Fruit fly (Drosophila melanogaster) whole organism, embryonic: ENCODE data around the gene ATPsynO.
A peak's percentile ranks its signal among the peaks of the same experiment; 100 is the strongest.

Source experiments
- B-H2 ChIP-seq: fragments of 200-800 bp; sonication (Bioruptor generic); optimal IDR thresholded peaks from 2 replicates; lab custom pipeline; 2018; ENCODE audit warnings: missing biosample characterization, mild to moderate bottlenecking, missing genetic modification characterization
- CG10543 ChIP-seq: fragments of 200-800 bp; sonication (Bioruptor generic); optimal IDR thresholded peaks from 3 replicates; lab custom pipeline; 2017; ENCODE audit warnings: missing biosample characterization, mild to moderate bottlenecking, missing genetic modification characterization, moderate library complexity
- CG11696 ChIP-seq: fragments of 200-800 bp; sonication (Bioruptor generic); IDR thresholded peaks from 2 replicates; pipeline ENCODE4 v1.3.6; 2022; ENCODE audit warnings: missing biosample characterization, missing genetic modification characterization
- CG12155 ChIP-seq: fragments of 200-800 bp; sonication (Bioruptor generic); optimal IDR thresholded peaks from 3 replicates; lab custom pipeline; 2016; ENCODE audit warnings: missing biosample characterization, missing genetic modification characterization
- CG1233 ChIP-seq: fragments of 200-800 bp; sonication (Bioruptor generic); optimal IDR thresholded peaks from 4 replicates; lab custom pipeline; 2018; ENCODE audit warnings: missing biosample characterization, mild to moderate bottlenecking, missing genetic modification characterization
- CG15696 ChIP-seq: fragments of 200-800 bp; sonication (Bioruptor generic); optimal IDR thresholded peaks from 2 replicates; lab custom pipeline; 2019; ENCODE audit warnings: missing biosample characterization, mild to moderate bottlenecking, missing genetic modification characterization, moderate library complexity
- CG18262 ChIP-seq: fragments of 200-800 bp; optimal IDR thresholded peaks from 3 replicates; lab custom pipeline; 2019; ENCODE audit warnings: missing biosample characterization, mild to moderate bottlenecking, missing genetic modification characterization, moderate library complexity
- CG18619 ChIP-seq: fragments of 200-800 bp; sonication (Bioruptor generic); optimal IDR thresholded peaks from 3 replicates; lab custom pipeline; 2017; ENCODE audit warnings: missing biosample characterization, mild to moderate bottlenecking, missing genetic modification characterization
- CG33557 ChIP-seq: fragments of 200-800 bp; sonication (Bioruptor generic); optimal IDR thresholded peaks from 2 replicates; lab custom pipeline; 2019; ENCODE audit warnings: missing biosample characterization, mild to moderate bottlenecking, missing genetic modification characterization, moderate library complexity
- CG3995 ChIP-seq: fragments of 200-800 bp; sonication (Bioruptor generic); optimal IDR thresholded peaks from 3 replicates; lab custom pipeline; 2016; ENCODE audit warnings: missing biosample characterization, missing genetic modification characterization
- CG42726 ChIP-seq: fragments of 200-800 bp; sonication (Bioruptor generic); IDR thresholded peaks from 2 replicates; pipeline ENCODE4 v1.3.6; 2022; ENCODE audit warnings: missing biosample characterization, missing genetic modification characterization; ENCODE audit not compliant: partially characterized antibody
- CG4360 ChIP-seq: fragments of 200-800 bp; sonication (Bioruptor generic); IDR thresholded peaks from 2 replicates; pipeline ENCODE4 v1.3.6; 2022; ENCODE audit warnings: missing biosample characterization, missing genetic modification characterization
- CG4617 ChIP-seq: fragments of 200-800 bp; sonication (Bioruptor generic); optimal IDR thresholded peaks from 3 replicates; lab custom pipeline; 2016; ENCODE audit warnings: missing biosample characterization, missing genetic modification characterization, borderline replicate concordance
- CG6654 ChIP-seq: fragments of 200-800 bp; sonication (Bioruptor generic); optimal IDR thresholded peaks from 2 replicates; lab custom pipeline; 2017; ENCODE audit warnings: missing biosample characterization, mild to moderate bottlenecking, missing genetic modification characterization
- CG6791 ChIP-seq: fragments of 200-800 bp; sonication (Bioruptor generic); IDR thresholded peaks from 3 replicates; pipeline ENCODE4 v1.3.6; 2022; ENCODE audit warnings: missing biosample characterization, missing genetic modification characterization; ENCODE audit not compliant: partially characterized antibody
- CG9932 ChIP-seq: fragments of 200-800 bp; sonication (Bioruptor generic); IDR thresholded peaks from 2 replicates; pipeline ENCODE4 v1.3.6; 2022; ENCODE audit warnings: missing biosample characterization, missing genetic modification characterization
- Doc2 ChIP-seq: fragments of 200-800 bp; sonication (Bioruptor generic); IDR thresholded peaks from 2 replicates; pipeline ENCODE4 v1.3.6; 2022; ENCODE audit warnings: missing biosample characterization, missing genetic modification characterization
- Fer3 ChIP-seq: fragments of 200-800 bp; sonication (Bioruptor generic); optimal IDR thresholded peaks from 2 replicates; lab custom pipeline; 2018; ENCODE audit warnings: missing biosample characterization, mild to moderate bottlenecking, missing genetic modification characterization, moderate library complexity
- HHEX ChIP-seq: fragments of 200-800 bp; sonication (Bioruptor generic); optimal IDR thresholded peaks from 3 replicates; lab custom pipeline; 2017; ENCODE audit warnings: missing biosample characterization, mild to moderate bottlenecking, missing genetic modification characterization, missing genetic modification reagents
- HLH4C ChIP-seq: fragments of 200-800 bp; sonication (Bioruptor generic); IDR thresholded peaks from 3 replicates; pipeline ENCODE4 v1.3.6; 2022; ENCODE audit warnings: missing biosample characterization, missing genetic modification characterization; ENCODE audit not compliant: partially characterized antibody
- HLH54F ChIP-seq: fragments of 200-800 bp; sonication (Bioruptor generic); optimal IDR thresholded peaks from 3 replicates; lab custom pipeline; 2016; ENCODE audit warnings: missing biosample characterization, missing genetic modification characterization
- HmgD ChIP-seq: fragments of 200-800 bp; sonication (Bioruptor generic); optimal IDR thresholded peaks from 3 replicates; lab custom pipeline; 2016; ENCODE audit warnings: missing biosample characterization, missing genetic modification characterization
- MTF-1 ChIP-seq: fragments of 200-800 bp; sonication (Bioruptor generic); optimal IDR thresholded peaks from 2 replicates; lab custom pipeline; 2018; ENCODE audit warnings: missing biosample characterization, mild to moderate bottlenecking, missing genetic modification characterization, borderline replicate concordance
- PHDP ChIP-seq: fragments of 200-800 bp; sonication (Bioruptor generic); optimal IDR thresholded peaks from 3 replicates; lab custom pipeline; 2018; ENCODE audit warnings: missing biosample characterization, mild to moderate bottlenecking, missing genetic modification characterization, moderate library complexity
- Ptx1 ChIP-seq: fragments of 200-800 bp; sonication (Bioruptor generic); IDR thresholded peaks from 2 replicates; pipeline ENCODE4 v1.3.6; 2022; ENCODE audit warnings: missing biosample characterization, missing genetic modification characterization
- Rx ChIP-seq: fragments of 200-800 bp; sonication (Bioruptor generic); IDR thresholded peaks from 2 replicates; pipeline ENCODE4 v1.3.6; 2022; ENCODE audit warnings: missing biosample characterization, missing genetic modification characterization
- Sin3A ChIP-seq: fragments of >200 bp; optimal IDR thresholded peaks from 2 replicates; lab custom pipeline; 2018
- Spps ChIP-seq: fragments of 200-800 bp; sonication (Bioruptor generic); optimal IDR thresholded peaks from 2 replicates; lab custom pipeline; 2018; ENCODE audit warnings: missing biosample characterization, mild to moderate bottlenecking, missing genetic modification characterization
- ab ChIP-seq: fragments of 200-800 bp; sonication (Bioruptor generic); optimal IDR thresholded peaks from 2 replicates; lab custom pipeline; 2016; ENCODE audit warnings: missing biosample characterization, missing genetic modification characterization
- ara ChIP-seq: fragments of 200-800 bp; sonication (Bioruptor generic); IDR thresholded peaks from 2 replicates; pipeline ENCODE4 v1.3.6; 2022; ENCODE audit warnings: missing biosample characterization, missing genetic modification characterization
- ato ChIP-seq: fragments of 200-800 bp; sonication (Bioruptor generic); IDR thresholded peaks from 2 replicates; pipeline ENCODE4 v1.3.6; 2022; ENCODE audit warnings: missing biosample characterization, missing genetic modification characterization; ENCODE audit not compliant: partially characterized antibody
- chinmo ChIP-seq: fragments of 200-800 bp; sonication (Bioruptor generic); IDR thresholded peaks from 4 replicates; pipeline ENCODE4 v1.3.6; 2022; ENCODE audit warnings: missing biosample characterization, missing genetic modification characterization; ENCODE audit not compliant: partially characterized antibody
- cwo ChIP-seq: fragments of 200-800 bp; sonication (Bioruptor generic); optimal IDR thresholded peaks from 3 replicates; lab custom pipeline; 2017; ENCODE audit warnings: missing biosample characterization, missing genetic modification characterization, mild to moderate bottlenecking, moderate library complexity, missing genetic modification reagents
- fd102C ChIP-seq: fragments of 200-800 bp; sonication (Bioruptor generic); optimal IDR thresholded peaks from 2 replicates; lab custom pipeline; 2018; ENCODE audit warnings: missing biosample characterization, mild to moderate bottlenecking, missing genetic modification characterization, moderate library complexity
- fd96Cb ChIP-seq: fragments of 200-800 bp; sonication (Bioruptor generic); optimal IDR thresholded peaks from 2 replicates; lab custom pipeline; 2018; ENCODE audit warnings: missing biosample characterization, mild to moderate bottlenecking, missing genetic modification characterization, moderate library complexity
- fu2 ChIP-seq: fragments of 200-800 bp; sonication (Bioruptor generic); optimal IDR thresholded peaks from 2 replicates; lab custom pipeline; 2016; ENCODE audit warnings: missing biosample characterization, missing genetic modification characterization
- hkb ChIP-seq, 2 experiments: fragments of 200-800 bp in 1 of 2; fragments of >200 bp in 1 of 2; sonication (Bioruptor generic) in 1 of 2; IDR thresholded peaks in 1 of 2; optimal IDR thresholded peaks in 1 of 2; 2 replicates each; pipeline versions ENCODE4 v1.3.6 to Lab custom; 2017 to 2022; ENCODE audit warnings: missing biosample characterization in 1 of 2, missing genetic modification characterization in 1 of 2
- lbe ChIP-seq: fragments of 200-800 bp; sonication (Bioruptor generic); optimal IDR thresholded peaks from 2 replicates; lab custom pipeline; 2016; ENCODE audit warnings: missing biosample characterization, mild to moderate bottlenecking, missing genetic modification characterization
- lola ChIP-seq, 3 experiments: fragments of >200 bp in 2 of 3; fragments of 200-800 bp in 1 of 3; sonication (Bioruptor generic) in 1 of 3; optimal IDR thresholded peaks; 2 replicates each; lab custom pipeline; 2017 to 2019; ENCODE audit warnings: missing biosample characterization in 3 of 3, missing genetic modification characterization in 3 of 3, mild to moderate bottlenecking in 1 of 3, moderate library complexity in 1 of 3
- onecut ChIP-seq: fragments of 200-800 bp; sonication (Bioruptor generic); IDR thresholded peaks from 2 replicates; pipeline ENCODE4 v1.3.6; 2022; ENCODE audit warnings: missing biosample characterization, missing genetic modification characterization
- pros ChIP-seq: fragments of 200-800 bp; sonication (Bioruptor generic); optimal IDR thresholded peaks from 3 replicates; lab custom pipeline; 2019; ENCODE audit warnings: missing biosample characterization, mild to moderate bottlenecking, missing genetic modification characterization, moderate library complexity
- rib ChIP-seq: fragments of 200-800 bp; sonication (Bioruptor generic); IDR thresholded peaks from 2 replicates; pipeline ENCODE4 v1.3.6; 2022; ENCODE audit warnings: missing biosample characterization, missing genetic modification characterization
- run ChIP-seq: fragments of 200-800 bp; sonication (Bioruptor generic); optimal IDR thresholded peaks from 3 replicates; lab custom pipeline; 2018; ENCODE audit warnings: missing biosample characterization, mild to moderate bottlenecking, missing genetic modification characterization
- sima ChIP-seq: fragments of 200-800 bp; sonication (Bioruptor generic); optimal IDR thresholded peaks from 2 replicates; lab custom pipeline; 2016; ENCODE audit warnings: missing biosample characterization, missing genetic modification characterization
- slbo ChIP-seq: fragments of 200-800 bp; sonication (Bioruptor generic); IDR thresholded peaks from 2 replicates; pipeline ENCODE4 v1.3.6; 2022; ENCODE audit warnings: missing biosample characterization, missing genetic modification characterization
- sna ChIP-seq: fragments of 200-800 bp; sonication (Bioruptor generic); IDR thresholded peaks from 2 replicates; pipeline ENCODE4 v1.3.6; 2022; ENCODE audit warnings: missing biosample characterization, missing genetic modification characterization; ENCODE audit not compliant: partially characterized antibody
- stwl ChIP-seq: fragments of 200-800 bp; sonication (Bioruptor generic); optimal IDR thresholded peaks from 3 replicates; lab custom pipeline; 2018; ENCODE audit warnings: missing biosample characterization, mild to moderate bottlenecking, missing genetic modification characterization, moderate library complexity
- toy ChIP-seq: fragments of 200-800 bp; sonication (Bioruptor generic); IDR thresholded peaks from 2 replicates; pipeline ENCODE4 v1.3.6; 2022; ENCODE audit warnings: missing biosample characterization, missing genetic modification characterization
- tx ChIP-seq: fragments of 200-800 bp; sonication (Bioruptor generic); optimal IDR thresholded peaks from 2 replicates; lab custom pipeline; 2016; ENCODE audit warnings: missing biosample characterization, missing genetic modification characterization
- usp ChIP-seq: fragments of >200 bp; optimal IDR thresholded peaks from 2 replicates; lab custom pipeline; 2017; ENCODE audit warnings: missing biosample characterization, missing genetic modification characterization

The ATPsynO gene

dm6 chr3R:15250454-15250853 is 14.9 kb upstream of the ATPsynO start (continued):
- TF ChIP-seq CG12155 (GFP tag; lab: Kevin White, UChicago) (peak; percentile 40), hkb (optimal IDR thresholded peaks at IDR 0.05; lab: Kevin White, UChicago) (no peak), hkb (GFP tag; IDR thresholded peaks at IDR 0.05; lab: Robert Waterston, UW) (peak; percentile 85), CG3995 (GFP tag; lab: Kevin White, UChicago) (no peak), Sin3A (lab: Kevin White, UChicago) (no peak), CG10543 (GFP tag; lab: Kevin White, UChicago) (no peak), onecut (GFP tag; lab: Robert Waterston, UW) (peak; percentile 51), ato (GFP tag; lab: Robert Waterston, UW) (no peak), cwo (GFP tag; lab: Kevin White, UChicago) (peak; percentile 72), MTF-1 (GFP tag; lab: Kevin White, UChicago) (no peak), CG42726 (no peak), Ptx1 (GFP tag; lab: Robert Waterston, UW) (peak; percentile 76), run (tag; lab: Kevin White, UChicago) (peak; percentile 10), PHDP (tag; lab: Kevin White, UChicago) (no peak), Fer3 (peak; percentile 74), HHEX (peak; percentile 42), CG4360 (GFP tag; lab: Robert Waterston, UW) (peak; percentile 35; the same call in 1 of the 2 replicates), sna (GFP tag; lab: Robert Waterston, UW) (no peak), CG11696 (GFP tag; lab: Robert Waterston, UW) (no peak), fd96Cb (peak; percentile 30), CG18262 (tag; lab: Kevin White, UChicago) (no peak), CG6654 (GFP tag; lab: Kevin White, UChicago) (no peak), toy (GFP tag; lab: Robert Waterston, UW) (0 out of 2 replicates have a peak, but pooled peaks have one; percentile 28), chinmo (GFP tag; lab: Robert Waterston, UW) (0 out of 4 replicates have a peak, but pooled peaks have one; percentile 18), HmgD (GFP tag; lab: Kevin White, UChicago) (no peak), fu2 (GFP tag; lab: Kevin White, UChicago) (no peak), slbo (GFP tag; lab: Robert Waterston, UW) (peak; percentile 85), lbe (GFP tag; lab: Kevin White, UChicago) (no peak), fd102C (GFP tag; lab: Kevin White, UChicago) (no peak), CG9932 (GFP tag; lab: Robert Waterston, UW) (peak; percentile 81), tx (GFP tag; lab: Kevin White, UChicago) (no peak), ara (GFP tag; lab: Robert Waterston, UW) (peak; percentile 52), ab (GFP tag; lab: Kevin White, UChicago) (no peak), usp (GFP tag; lab: Kevin White, UChicago) (no peak), HLH54F (peak; percentile 32), HLH4C (GFP tag; lab: Robert Waterston, UW) (no peak), CG4617 (no peak), Doc2 (GFP tag; lab: Robert Waterston, UW) (0 out of 2 replicates have a peak, but pooled peaks have one; percentile 5), CG6791 (no peak), B-H2 (GFP tag; lab: Kevin White, UChicago) (no peak), CG1233 (GFP tag; lab: Kevin White, UChicago) (no peak), CG15696 (tag; lab: Kevin White, UChicago) (no peak), Spps (tag; lab: Kevin White, UChicago) (no peak), rib (GFP tag; lab: Robert Waterston, UW) (peak; percentile 46; the same call in 1 of the 2 replicates), lola (GFP tag; optimal IDR thresholded peaks at IDR 0.05; lab: Kevin White, UChicago) (peak in 1 of 3 experiments; percentile 3), Rx (GFP tag; lab: Robert Waterston, UW) (peak; percentile 52), sima (GFP tag; lab: Kevin White, UChicago) (no peak), pros (no peak), CG18619 (GFP tag; lab: Kevin White, UChicago) (no peak), CG33557 (no peak), stwl (tag; lab: Kevin White, UChicago) (no peak)
